Worm (Caenorhabditis elegans) whole organism, early embryonic: ENCODE measurements around the gene spe-44.

Experiments
- B0310.2 ChIP-seq: sonication (generic microtip); optimal IDR thresholded peaks from 2 replicates; lab custom pipeline; 2016; ENCODE audit warnings: mild to moderate bottlenecking, missing genetic modification characterization, missing compliant biosample characterization
- F13C5.2 ChIP-seq: sonication (generic microtip); optimal IDR thresholded peaks from 2 replicates; lab custom pipeline; 2017; ENCODE audit warnings: mild to moderate bottlenecking, missing genetic modification characterization, inconsistent platforms, missing compliant biosample characterization
- aly-1 ChIP-seq: sonication (generic microtip); optimal IDR thresholded peaks from 2 replicates; lab custom pipeline; 2016; ENCODE audit warnings: missing genetic modification characterization, missing compliant biosample characterization
- ama-1 ChIP-seq: fragments of 150-350 bp; optimal IDR thresholded peaks from 2 replicates; lab custom pipeline; 2014
- ceh-13 ChIP-seq: fragments of 200-800 bp; sonication (Bioruptor generic); optimal IDR thresholded peaks from 2 replicates; lab custom pipeline; 2018; ENCODE audit warnings: mild to moderate bottlenecking, missing genetic modification characterization, missing compliant biosample characterization
- ceh-36 ChIP-seq: sonication (generic microtip); optimal IDR thresholded peaks from 2 replicates; lab custom pipeline; 2016; ENCODE audit warnings: missing genetic modification characterization, inconsistent platforms, missing compliant biosample characterization
- ets-7 ChIP-seq: sonication (generic microtip); optimal IDR thresholded peaks from 2 replicates; lab custom pipeline; 2016; ENCODE audit warnings: missing genotype, missing genetic modification characterization, missing compliant biosample characterization
- flt-1 ChIP-seq: fragments of 200-800 bp; sonication (Bioruptor generic); IDR thresholded peaks from 2 replicates; pipeline ENCODE4 v1.3.6; 2022; ENCODE audit warnings: missing genetic modification characterization, missing compliant biosample characterization
- hmbx-1 ChIP-seq: sonication (generic microtip); optimal IDR thresholded peaks from 2 replicates; lab custom pipeline; 2016; ENCODE audit warnings: mild to moderate bottlenecking, missing genetic modification characterization, missing compliant biosample characterization
- hmg-4 ChIP-seq: fragments of 200-800 bp; sonication (Bioruptor generic); optimal IDR thresholded peaks from 2 replicates; lab custom pipeline; 2018; ENCODE audit warnings: mild to moderate bottlenecking, missing genetic modification characterization, missing compliant biosample characterization
- hnd-1 ChIP-seq: sonication (generic microtip); optimal IDR thresholded peaks from 2 replicates; lab custom pipeline; 2016; ENCODE audit warnings: missing genetic modification characterization, missing compliant biosample characterization
- pes-1 ChIP-seq: fragments of 200-800 bp; sonication (Bioruptor generic); IDR thresholded peaks from 2 replicates; pipeline ENCODE4 v1.3.6; 2022; ENCODE audit warnings: missing genetic modification reagents, missing genetic modification characterization, missing compliant biosample characterization
- scrt-1 ChIP-seq: fragments of 200-800 bp; sonication (Bioruptor generic); IDR thresholded peaks from 2 replicates; pipeline ENCODE4 v1.3.6; 2022; ENCODE audit warnings: missing genetic modification characterization, missing compliant biosample characterization
- sea-1 ChIP-seq: fragments of 200-800 bp; sonication (Bioruptor generic); conservative IDR thresholded peaks from 2 replicates; pipeline ENCODE4 v1.3.6; 2022; ENCODE audit warnings: missing genetic modification characterization, missing compliant biosample characterization
- tbx-11 ChIP-seq: fragments of 200-800 bp; sonication (Bioruptor generic); IDR thresholded peaks from 2 replicates; pipeline ENCODE4 v1.3.6; 2022; ENCODE audit warnings: missing genetic modification characterization, missing compliant biosample characterization
- tbx-37 ChIP-seq: fragments of 200-800 bp; sonication (Bioruptor generic); conservative IDR thresholded peaks from 2 replicates; pipeline ENCODE4 v1.3.6; 2022; ENCODE audit warnings: missing genetic modification reagents, missing genetic modification characterization, missing compliant biosample characterization
- tra-4 ChIP-seq: sonication (generic microtip); optimal IDR thresholded peaks from 2 replicates; lab custom pipeline; 2017; ENCODE audit warnings: missing genetic modification characterization, missing compliant biosample characterization

spe-44 gene

ce11 chrIV:12420455-12420854, 33.6 kb downstream of the spe-44 start, which contains the start of gene ugt-65:
TSS of gene ugt-65 (plus strand) at chrIV:12420683.
- TF ChIP-seq hnd-1 (tag; lab: Kevin White, UChicago) (no peak), B0310.2 (tag; lab: Kevin White, UChicago) (no peak), ama-1 (no peak), tra-4 (tag; lab: Kevin White, UChicago) (no peak), pes-1 (GFP tag; lab: Robert Waterston, UW) (no peak), aly-1 (tag; lab: Kevin White, UChicago) (no peak), F13C5.2 (tag; lab: Kevin White, UChicago) (no peak), hmbx-1 (tag; lab: Kevin White, UChicago) (no peak), sea-1 (GFP tag; lab: Robert Waterston, UW) (no peak), flt-1 (GFP tag; lab: Robert Waterston, UW) (no peak), ceh-13 (GFP tag; lab: Kevin White, UChicago) (no peak), tbx-37 (GFP tag; lab: Robert Waterston, UW) (no peak), hmg-4 (GFP tag; lab: Kevin White, UChicago) (no peak), ets-7 (tag; lab: Kevin White, UChicago) (no peak), scrt-1 (GFP tag; lab: Robert Waterston, UW) (no peak), tbx-11 (GFP tag; lab: Robert Waterston, UW) (no peak), ceh-36 (tag; lab: Kevin White, UChicago) (no peak)

- TF ChIP-seq flt-1 (GFP tag; lab: Robert Waterston, UW) (no peak), hnd-1 (tag; lab: Kevin White, UChicago) (no peak), ets-7 (tag; lab: Kevin White, UChicago) (no peak), sea-1 (GFP tag; lab: Robert Waterston, UW) (no peak), scrt-1 (GFP tag; lab: Robert Waterston, UW) (no peak), tbx-37 (GFP tag; lab: Robert Waterston, UW) (no peak), tbx-11 (GFP tag; lab: Robert Waterston, UW) (no peak), aly-1 (tag; lab: Kevin White, UChicago) (no peak), pes-1 (GFP tag; lab: Robert Waterston, UW) (no peak), ama-1 (no peak), hmg-4 (GFP tag; lab: Kevin White, UChicago) (no peak), ceh-36 (tag; lab: Kevin White, UChicago) (no peak), tra-4 (tag; lab: Kevin White, UChicago) (no peak), hmbx-1 (tag; lab: Kevin White, UChicago) (no peak), ceh-13 (GFP tag; lab: Kevin White, UChicago) (no peak), B0310.2 (tag; lab: Kevin White, UChicago) (no peak)
Measured at ce11 chrIV:12419291-12419690, 34.7 kb downstream of the spe-44 start.

ce11 chrIV:12417536-12418195, 36.3 kb downstream of the spe-44 start, which contains the start of gene F08G5.3:
TSS of gene F08G5.3 (minus strand) at chrIV:12417586.
- TF ChIP-seq aly-1 (tag; lab: Kevin White, UChicago) (no peak), pes-1 (GFP tag; lab: Robert Waterston, UW) (peak; percentile 77), scrt-1 (GFP tag; lab: Robert Waterston, UW) (peak; percentile 57; the same call in 1 of the 2 replicates), flt-1 (GFP tag; lab: Robert Waterston, UW) (peak; percentile 43; the same call in 1 of the 2 replicates), ama-1 (no peak), hnd-1 (tag; lab: Kevin White, UChicago) (no peak), hmbx-1 (tag; lab: Kevin White, UChicago) (no peak), sea-1 (GFP tag; lab: Robert Waterston, UW) (0 out of 2 replicates have a peak, but pooled peaks have one; percentile 9), F13C5.2 (tag; lab: Kevin White, UChicago) (peak; percentile 0), tbx-37 (GFP tag; lab: Robert Waterston, UW) (0 out of 2 replicates have a peak, but pooled peaks have one; percentile 15), ceh-13 (GFP tag; lab: Kevin White, UChicago) (no peak)

DNA sequence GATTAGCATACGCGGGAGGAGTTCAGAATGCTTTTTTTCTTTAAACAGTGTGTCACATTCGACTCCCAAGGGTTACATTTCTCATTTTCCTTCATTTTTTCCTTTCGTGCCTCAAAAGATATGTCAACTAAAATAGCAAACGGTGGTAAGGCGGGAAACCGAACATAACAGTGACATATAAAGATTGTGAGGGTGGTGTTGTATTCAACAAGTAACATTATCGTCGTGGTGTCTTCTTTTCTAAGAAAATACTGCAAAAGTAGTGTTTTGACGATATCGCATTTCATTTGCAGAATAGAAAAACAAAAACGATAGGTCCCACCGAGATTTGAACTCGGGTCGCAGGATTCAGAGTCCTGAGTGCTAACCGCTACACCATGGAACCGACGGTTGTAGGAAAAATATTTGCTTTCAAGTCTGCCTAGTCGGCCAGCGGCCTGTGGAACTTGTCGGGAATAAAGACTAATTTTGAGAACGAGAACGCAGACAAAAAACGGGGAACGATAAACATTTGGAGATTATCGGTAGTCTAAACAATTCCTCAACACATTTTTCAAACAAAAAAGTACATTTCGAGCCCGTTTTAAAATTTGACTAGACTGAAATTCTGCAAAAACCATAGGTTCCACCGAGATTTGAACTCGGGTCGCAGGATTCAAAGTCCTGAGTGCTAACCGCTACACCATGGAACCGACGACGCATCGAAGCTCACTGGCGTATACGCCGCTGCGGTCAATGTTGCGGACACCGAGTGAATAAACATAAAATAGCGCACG, 37.2 kb downstream of the spe-44 start:
- TF ChIP-seq ets-7 (tag; lab: Kevin White, UChicago): no peak
- TF ChIP-seq tra-4 (tag; lab: Kevin White, UChicago): no peak
- no peak for TF ChIP-seq B0310.2 (tag; lab: Kevin White, UChicago)
- TF ChIP-seq pes-1 (GFP tag; lab: Robert Waterston, UW): peak; percentile 58; the same call in 1 of the 2 replicates
- TF ChIP-seq tbx-37 (GFP tag; lab: Robert Waterston, UW): peak; percentile 57
- TF ChIP-seq sea-1 (GFP tag; lab: Robert Waterston, UW): peak; percentile 60; the same call in 1 of the 2 replicates
- TF ChIP-seq tbx-11 (GFP tag; lab: Robert Waterston, UW): 0 out of 2 replicates have a peak, but pooled peaks have one; percentile 45
- TF ChIP-seq aly-1 (tag; lab: Kevin White, UChicago): no peak
- no peak for TF ChIP-seq ceh-13 (GFP tag; lab: Kevin White, UChicago)
- TF ChIP-seq hmg-4 (GFP tag; lab: Kevin White, UChicago): peak; percentile 31
- no peak for TF ChIP-seq F13C5.2 (tag; lab: Kevin White, UChicago)
- TF ChIP-seq ceh-36 (tag; lab: Kevin White, UChicago): peak; percentile 29
- 0 out of 2 replicates have a peak, but pooled peaks have one; percentile 35 for TF ChIP-seq scrt-1 (GFP tag; lab: Robert Waterston, UW)
- no peak for TF ChIP-seq hnd-1 (tag; lab: Kevin White, UChicago)
- TF ChIP-seq hmbx-1 (tag; lab: Kevin White, UChicago): no peak
- TF ChIP-seq ama-1: no peak
- peak; percentile 46; the same call in 1 of the 2 replicates for TF ChIP-seq flt-1 (GFP tag; lab: Robert Waterston, UW)

DNA sequence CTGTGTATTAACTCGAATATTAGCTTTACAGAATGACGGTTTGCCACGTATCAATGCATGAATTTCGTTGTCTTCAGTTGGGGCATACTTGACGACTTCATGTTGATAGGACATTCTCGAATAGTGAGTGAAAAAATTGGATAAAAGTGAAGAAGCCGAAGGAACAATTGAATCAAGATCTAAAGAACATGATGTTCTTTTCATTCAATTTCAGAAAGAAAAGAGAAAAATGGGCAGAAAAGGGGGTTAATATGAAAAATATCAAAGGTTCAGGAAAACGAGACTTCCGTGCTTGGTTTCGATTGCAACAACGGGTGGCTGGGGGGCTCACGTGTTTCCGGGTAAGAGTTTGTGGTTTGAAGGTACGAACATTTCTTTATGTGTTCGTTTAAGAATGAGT, 39.4 kb downstream of the spe-44 start:
- no peak for TF ChIP-seq tbx-37 (GFP tag; lab: Robert Waterston, UW)
- TF ChIP-seq ceh-13 (GFP tag; lab: Kevin White, UChicago): no peak
- TF ChIP-seq scrt-1 (GFP tag; lab: Robert Waterston, UW): no peak
- TF ChIP-seq B0310.2 (tag; lab: Kevin White, UChicago): no peak
- TF ChIP-seq ets-7 (tag; lab: Kevin White, UChicago): no peak
- no peak for TF ChIP-seq F13C5.2 (tag; lab: Kevin White, UChicago)
- no peak for TF ChIP-seq sea-1 (GFP tag; lab: Robert Waterston, UW)
- no peak for TF ChIP-seq tbx-11 (GFP tag; lab: Robert Waterston, UW)
- no peak for TF ChIP-seq ceh-36 (tag; lab: Kevin White, UChicago)
- no peak for TF ChIP-seq ama-1
- no peak for TF ChIP-seq hnd-1 (tag; lab: Kevin White, UChicago)
- TF ChIP-seq tra-4 (tag; lab: Kevin White, UChicago): no peak
- TF ChIP-seq pes-1 (GFP tag; lab: Robert Waterston, UW): no peak
- TF ChIP-seq aly-1 (tag; lab: Kevin White, UChicago): no peak
- no peak for TF ChIP-seq hmg-4 (GFP tag; lab: Kevin White, UChicago)
